Worm (Caenorhabditis elegans) whole organism, L2 larva: Measurements from ENCODE around the gene srlf-2.

Experiments
- ZK546.5 ChIP-seq: sonication (generic microtip); optimal IDR thresholded peaks from 2 replicates; lab custom pipeline; 2017; ENCODE audit warnings: missing biosample characterization, missing genetic modification characterization
- aly-2 ChIP-seq: fragments of 150-350 bp; optimal IDR thresholded peaks from 2 replicates; lab custom pipeline; 2014; ENCODE audit warnings: missing biosample characterization, missing genetic modification characterization
- ama-1 ChIP-seq: fragments of 150-350 bp; optimal IDR thresholded peaks from 2 replicates; lab custom pipeline; 2018; ENCODE audit warnings: inconsistent platforms
- lsy-2 ChIP-seq, 2 experiments: fragments of 150-350 bp in 1 of 2; sonication (generic microtip) in 1 of 2; optimal IDR thresholded peaks; 2 replicates each; lab custom pipeline; 2014 to 2017; ENCODE audit warnings: missing biosample characterization in 2 of 2, missing genetic modification characterization in 2 of 2
- nhr-11 ChIP-seq: fragments of 150-350 bp; optimal IDR thresholded peaks from 2 replicates; lab custom pipeline; 2014; ENCODE audit warnings: missing biosample characterization, missing genetic modification characterization
- nhr-23 ChIP-seq: fragments of 150-350 bp; optimal IDR thresholded peaks from 2 replicates; lab custom pipeline; 2014; ENCODE audit warnings: missing biosample characterization, missing genetic modification reagents, missing genetic modification characterization
- nhr-25 ChIP-seq: fragments of 150-350 bp; sonication (generic microtip); optimal IDR thresholded peaks from 3 replicates; lab custom pipeline; 2014; ENCODE audit warnings: missing biosample characterization, missing genetic modification characterization
- nhr-77 ChIP-seq: fragments of 150-350 bp; optimal IDR thresholded peaks from 2 replicates; lab custom pipeline; 2014; ENCODE audit warnings: missing biosample characterization, missing genetic modification characterization
- skn-1 ChIP-seq: sonication (generic microtip); optimal IDR thresholded peaks from 2 replicates; lab custom pipeline; 2017; ENCODE audit warnings: missing biosample characterization, missing genetic modification characterization
- snpc-4 ChIP-seq: fragments of 150-350 bp; optimal IDR thresholded peaks from 2 replicates; lab custom pipeline; 2014; ENCODE audit warnings: missing biosample characterization, missing genetic modification characterization
- unc-39 ChIP-seq: fragments of 150-350 bp; optimal IDR thresholded peaks from 2 replicates; lab custom pipeline; 2014; ENCODE audit warnings: missing biosample characterization, missing genetic modification characterization
- zag-1 ChIP-seq: fragments of 150-350 bp; optimal IDR thresholded peaks from 2 replicates; lab custom pipeline; 2014; ENCODE audit warnings: missing biosample characterization, missing genetic modification characterization
- ztf-4 ChIP-seq: fragments of 150-350 bp; optimal IDR thresholded peaks from 2 replicates; lab custom pipeline; 2014; ENCODE audit warnings: missing biosample characterization, missing genetic modification characterization

ce11 chrIV:8519949-8520348 is 29.9 kb downstream of the srlf-2 start:
- TF ChIP-seq lsy-2 (tag; optimal IDR thresholded peaks at IDR 0.05; lab: Kevin White, UChicago) (no peak), nhr-77 (tag; lab: Kevin White, UChicago) (no peak), ama-1 (no peak), snpc-4 (tag; lab: Kevin White, UChicago) (no peak), nhr-11 (no peak), zag-1 (tag; lab: Kevin White, UChicago) (no peak), ztf-4 (no peak), nhr-25 (tag; lab: Kevin White, UChicago) (no peak), unc-39 (no peak), aly-2 (no peak), skn-1 (no peak), ZK546.5 (no peak), nhr-23 (tag; lab: Kevin White, UChicago) (no peak)
